Fruit fly (Drosophila melanogaster): ENCODE measurements around the gene mwh.
"Not testable (repeated sequence)": the region's sequence is repeated elsewhere in the genome, so short reads cannot be mapped to it uniquely, and the experiment has no call there.

- not testable (repeated sequence) for TF ChIP-seq CTCF, CG8478 (optimal IDR thresholded peaks at IDR 0.05)
Observed at dm6 chr3L:1245810-1246209, 45.2 kb downstream of the mwh start, which contains the start of gene Klp61F.
